Worm (Caenorhabditis elegans) whole organism, late embryonic: ENCODE results near the gene col-154.

Source experiments
- C08G9.2 ChIP-seq: sonication (generic microtip); optimal IDR thresholded peaks from 2 replicates; lab custom pipeline; 2016; ENCODE audit warnings: mild to moderate bottlenecking, missing genetic modification characterization, moderate library complexity, missing compliant biosample characterization
- F13H6.1 ChIP-seq: sonication (generic microtip); optimal IDR thresholded peaks from 2 replicates; lab custom pipeline; 2016; ENCODE audit warnings: missing genetic modification characterization, missing compliant biosample characterization
- Y22D7AL.16 ChIP-seq: sonication (generic microtip); optimal IDR thresholded peaks from 2 replicates; lab custom pipeline; 2016; ENCODE audit warnings: missing genetic modification characterization, missing compliant biosample characterization
- ceh-14 ChIP-seq: sonication (generic microtip); optimal IDR thresholded peaks from 2 replicates; lab custom pipeline; 2016; ENCODE audit warnings: missing genotype, missing genetic modification characterization, missing compliant biosample characterization
- ceh-18 ChIP-seq: sonication (generic microtip); optimal IDR thresholded peaks from 2 replicates; lab custom pipeline; 2016; ENCODE audit warnings: missing genetic modification characterization, missing compliant biosample characterization
- ceh-19 ChIP-seq: fragments of 200-800 bp; sonication (Bioruptor generic); optimal IDR thresholded peaks from 2 replicates; lab custom pipeline; 2018; ENCODE audit warnings: mild to moderate bottlenecking, missing genetic modification characterization, missing compliant biosample characterization
- ceh-2 ChIP-seq: sonication (generic microtip); optimal IDR thresholded peaks from 2 replicates; lab custom pipeline; 2016; ENCODE audit warnings: missing genotype, missing genetic modification characterization, missing compliant biosample characterization
- ceh-30 ChIP-seq: fragments of 150-350 bp; optimal IDR thresholded peaks from 2 replicates; lab custom pipeline; 2014; ENCODE audit warnings: missing biosample characterization, missing genetic modification characterization
- ceh-31 ChIP-seq: sonication (generic microtip); optimal IDR thresholded peaks from 2 replicates; lab custom pipeline; 2016; ENCODE audit warnings: missing genetic modification characterization, missing compliant biosample characterization
- ceh-48 ChIP-seq: sonication (generic microtip); optimal IDR thresholded peaks from 2 replicates; lab custom pipeline; 2016; ENCODE audit warnings: missing genetic modification characterization, inconsistent platforms, missing compliant biosample characterization
- ceh-6 ChIP-seq: fragments of 200-800 bp; sonication (Bioruptor generic); optimal IDR thresholded peaks from 2 replicates; lab custom pipeline; 2018; ENCODE audit warnings: mild to moderate bottlenecking, missing genetic modification characterization, missing compliant biosample characterization
- che-1 ChIP-seq: sonication (generic microtip); optimal IDR thresholded peaks from 2 replicates; lab custom pipeline; 2016; ENCODE audit warnings: mild to moderate bottlenecking, missing genetic modification characterization, missing compliant biosample characterization
- dve-1 ChIP-seq: sonication (generic microtip); optimal IDR thresholded peaks from 2 replicates; lab custom pipeline; 2017; ENCODE audit warnings: antibody characterized with exemption, mild to moderate bottlenecking, missing genetic modification characterization, missing compliant biosample characterization
- elt-4 ChIP-seq: sonication (generic microtip); optimal IDR thresholded peaks from 2 replicates; lab custom pipeline; 2016; ENCODE audit warnings: missing genetic modification characterization, missing compliant biosample characterization
- fax-1 ChIP-seq: sonication (generic microtip); optimal IDR thresholded peaks from 2 replicates; lab custom pipeline; 2016; ENCODE audit warnings: missing genotype, missing genetic modification characterization, missing compliant biosample characterization
- gmeb-2 ChIP-seq: sonication (generic microtip); optimal IDR thresholded peaks from 2 replicates; lab custom pipeline; 2016; ENCODE audit warnings: missing genetic modification characterization, inconsistent platforms, missing compliant biosample characterization
- hlh-15 ChIP-seq: sonication (generic microtip); optimal IDR thresholded peaks from 2 replicates; lab custom pipeline; 2016; ENCODE audit warnings: missing genetic modification characterization, missing compliant biosample characterization
- hlh-30 ChIP-seq: sonication (generic microtip); optimal IDR thresholded peaks from 2 replicates; lab custom pipeline; 2017; ENCODE audit warnings: antibody characterized with exemption, missing genetic modification characterization, missing compliant biosample characterization; ENCODE audit not compliant: insufficient read depth
- hlh-6 ChIP-seq: sonication (generic microtip); optimal IDR thresholded peaks from 2 replicates; lab custom pipeline; 2016; ENCODE audit warnings: missing genotype, missing genetic modification characterization, missing compliant biosample characterization
- hlh-8 ChIP-seq: sonication (generic microtip); optimal IDR thresholded peaks from 2 replicates; lab custom pipeline; 2016; ENCODE audit warnings: missing genotype, missing genetic modification characterization, missing compliant biosample characterization
- lim-6 ChIP-seq: sonication (generic microtip); optimal IDR thresholded peaks from 2 replicates; lab custom pipeline; 2016; ENCODE audit warnings: missing genetic modification characterization, missing compliant biosample characterization
- nfya-1 ChIP-seq: sonication (generic microtip); optimal IDR thresholded peaks from 2 replicates; lab custom pipeline; 2017; ENCODE audit warnings: missing genetic modification characterization, mild to moderate bottlenecking, missing compliant biosample characterization, antibody characterized with exemption, moderate library complexity
- nhr-11 ChIP-seq: fragments of 150-350 bp; optimal IDR thresholded peaks from 2 replicates; lab custom pipeline; 2014; ENCODE audit warnings: missing biosample characterization, missing genetic modification characterization
- nhr-232 ChIP-seq: sonication (generic microtip); optimal IDR thresholded peaks from 2 replicates; lab custom pipeline; 2016; ENCODE audit warnings: missing genetic modification characterization, missing compliant biosample characterization
- npax-4 ChIP-seq: sonication (generic microtip); optimal IDR thresholded peaks from 2 replicates; lab custom pipeline; 2016; ENCODE audit warnings: missing genetic modification characterization, missing compliant biosample characterization
- odd-2 ChIP-seq: sonication (generic microtip); optimal IDR thresholded peaks from 2 replicates; lab custom pipeline; 2017; ENCODE audit warnings: antibody characterized with exemption, mild to moderate bottlenecking, missing genetic modification characterization, missing compliant biosample characterization
- pha-2 ChIP-seq: sonication (generic microtip); optimal IDR thresholded peaks from 2 replicates; lab custom pipeline; 2017; ENCODE audit warnings: mild to moderate bottlenecking, missing genetic modification characterization, missing compliant biosample characterization
- pha-4 ChIP-seq: fragments of 150-350 bp; optimal IDR thresholded peaks from 2 replicates; lab custom pipeline; 2018; ENCODE audit warnings: missing biosample characterization, missing genetic modification reagents, missing genetic modification characterization
- pqm-1 ChIP-seq: sonication (generic microtip); optimal IDR thresholded peaks from 2 replicates; lab custom pipeline; 2016; ENCODE audit warnings: missing genetic modification characterization, missing compliant biosample characterization
- ref-2 ChIP-seq: sonication (generic microtip); optimal IDR thresholded peaks from 2 replicates; lab custom pipeline; 2016; ENCODE audit warnings: missing genetic modification characterization, missing compliant biosample characterization
- rnt-1 ChIP-seq: sonication (generic microtip); optimal IDR thresholded peaks from 2 replicates; lab custom pipeline; 2016; ENCODE audit warnings: missing genetic modification characterization, missing compliant biosample characterization
- sdc-2 ChIP-seq: sonication (generic microtip); optimal IDR thresholded peaks from 2 replicates; lab custom pipeline; 2016; ENCODE audit warnings: missing genotype, missing genetic modification characterization, missing compliant biosample characterization
- syd-9 ChIP-seq: sonication (generic microtip); optimal IDR thresholded peaks from 2 replicates; lab custom pipeline; 2016; ENCODE audit warnings: mild to moderate bottlenecking, missing genetic modification characterization, moderate library complexity, missing compliant biosample characterization
- tbx-2 ChIP-seq: sonication (generic microtip); optimal IDR thresholded peaks from 2 replicates; lab custom pipeline; 2016; ENCODE audit warnings: missing genetic modification characterization, missing compliant biosample characterization
- unc-3 ChIP-seq, 2 experiments: fragments of 200-800 bp in 1 of 2; sonication (Bioruptor generic) in 1 of 2; sonication (generic microtip) in 1 of 2; conservative IDR thresholded peaks in 1 of 2; optimal IDR thresholded peaks in 1 of 2; 2 replicates each; pipeline versions ENCODE4 v1.3.6 to Lab custom; 2016 to 2022; ENCODE audit warnings: missing compliant biosample characterization in 2 of 2, missing genetic modification characterization in 2 of 2, missing genetic modification reagents in 1 of 2
- unc-42 ChIP-seq: sonication (generic microtip); optimal IDR thresholded peaks from 2 replicates; lab custom pipeline; 2016; ENCODE audit warnings: missing genotype, missing genetic modification characterization, missing compliant biosample characterization
- unc-55 ChIP-seq: sonication (generic microtip); optimal IDR thresholded peaks from 2 replicates; lab custom pipeline; 2017; ENCODE audit warnings: missing biosample characterization, missing genetic modification reagents, missing genetic modification characterization
- unc-86 ChIP-seq: sonication (generic microtip); optimal IDR thresholded peaks from 2 replicates; lab custom pipeline; 2016; ENCODE audit warnings: missing genetic modification characterization, missing compliant biosample characterization
- zip-5 ChIP-seq: sonication (generic microtip); optimal IDR thresholded peaks from 2 replicates; lab custom pipeline; 2016; ENCODE audit warnings: missing genetic modification characterization, missing compliant biosample characterization

Gene col-154

DNA sequence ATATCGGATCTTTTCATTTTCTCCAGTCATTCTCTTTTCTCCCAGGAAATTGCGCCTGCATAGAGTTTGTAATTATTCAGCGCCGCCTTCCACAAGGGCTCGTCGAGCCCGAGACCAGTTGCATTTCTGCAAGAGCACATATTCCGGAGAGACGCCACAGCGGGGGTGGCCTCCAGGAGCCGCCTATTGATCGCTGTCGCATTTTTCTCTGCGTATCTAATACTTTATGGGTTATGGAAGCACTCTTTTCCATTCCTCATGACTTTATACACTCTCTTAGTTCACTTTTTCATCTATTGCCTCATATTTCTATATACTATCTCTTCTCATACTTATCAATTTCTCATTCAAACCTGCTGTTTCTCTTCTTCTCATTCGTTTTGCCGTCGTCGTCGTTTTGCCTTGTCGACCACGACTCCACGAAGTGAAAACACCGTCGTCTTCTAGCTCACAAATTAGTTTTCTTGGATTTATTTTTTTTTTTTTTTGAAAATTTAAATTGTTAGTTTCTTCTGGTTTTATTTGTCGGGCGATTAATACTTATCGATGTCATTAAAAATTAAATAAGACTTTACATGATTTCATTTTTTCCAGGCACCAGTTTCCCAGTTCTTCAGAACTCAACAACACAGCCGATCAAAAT, 9.9 kb upstream of the col-154 start, which contains the start of gene cnb-1:
TSS of gene cnb-1 (plus strand) at position 593 of the 643 bp plus-strand sequence.
- TF ChIP-seq hlh-30 (peak; percentile 54), ceh-48 (tag; lab: Kevin White, UChicago) (peak; percentile 86), pqm-1 (tag; lab: Kevin White, UChicago) (no peak), zip-5 (tag; lab: Kevin White, UChicago) (peak; percentile 9), dve-1 (tag; lab: Kevin White, UChicago) (no peak), sdc-2 (tag; lab: Kevin White, UChicago) (peak; percentile 13), unc-86 (tag; lab: Kevin White, UChicago) (peak; percentile 20), ceh-30 (tag; lab: Kevin White, UChicago) (no peak), ref-2 (tag; lab: Kevin White, UChicago) (peak; percentile 69), ceh-31 (peak; percentile 85), rnt-1 (peak; percentile 38), npax-4 (tag; lab: Kevin White, UChicago) (no peak), unc-42 (tag; lab: Kevin White, UChicago) (peak; percentile 48), hlh-15 (no peak), gmeb-2 (no peak), pha-4 (tag; lab: Kevin White, UChicago) (no peak), ceh-14 (peak; percentile 84), nhr-232 (tag; lab: Kevin White, UChicago) (no peak), fax-1 (no peak), hlh-6 (peak; percentile 29), che-1 (no peak), hlh-8 (peak; percentile 62), unc-55 (peak; percentile 82), tbx-2 (tag; lab: Kevin White, UChicago) (peak; percentile 75), ceh-6 (GFP tag; lab: Kevin White, UChicago) (no peak), nfya-1 (tag; lab: Kevin White, UChicago) (peak; percentile 64), nhr-11 (tag; lab: Kevin White, UChicago) (no peak), ceh-2 (tag; lab: Kevin White, UChicago) (peak; percentile 61), lim-6 (tag; lab: Kevin White, UChicago) (peak; percentile 16), pha-2 (tag; lab: Kevin White, UChicago) (no peak), ceh-18 (peak; percentile 76), Y22D7AL.16 (tag; lab: Kevin White, UChicago) (no peak), odd-2 (tag; lab: Kevin White, UChicago) (no peak), C08G9.2 (peak; percentile 32), F13H6.1 (tag; lab: Kevin White, UChicago) (peak; percentile 39), syd-9 (peak; percentile 33)

DNA sequence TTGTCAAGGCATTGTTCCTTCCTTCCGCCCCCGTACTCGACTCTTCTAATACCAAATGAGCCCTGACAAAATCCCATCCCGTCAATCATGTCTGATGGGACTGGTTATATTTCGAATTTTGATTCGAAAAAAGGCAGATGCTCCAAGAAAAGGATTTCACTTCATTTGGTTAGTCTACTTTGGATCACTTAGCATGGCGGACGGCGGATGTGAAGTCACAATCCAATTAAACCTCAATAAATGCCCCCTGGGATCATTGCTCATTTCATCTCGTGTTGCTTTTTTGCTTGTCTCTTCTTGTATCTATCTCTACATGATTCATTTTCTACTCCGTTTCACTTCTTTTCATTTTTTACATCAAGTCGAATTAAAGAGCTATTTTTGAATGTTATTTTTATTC, 5.8 kb upstream of the col-154 start:
- TF ChIP-seq hlh-6: no peak
- no peak for TF ChIP-seq elt-4 (tag; lab: Kevin White, UChicago)
- peak; percentile 52 for TF ChIP-seq unc-42 (tag; lab: Kevin White, UChicago)

DNA sequence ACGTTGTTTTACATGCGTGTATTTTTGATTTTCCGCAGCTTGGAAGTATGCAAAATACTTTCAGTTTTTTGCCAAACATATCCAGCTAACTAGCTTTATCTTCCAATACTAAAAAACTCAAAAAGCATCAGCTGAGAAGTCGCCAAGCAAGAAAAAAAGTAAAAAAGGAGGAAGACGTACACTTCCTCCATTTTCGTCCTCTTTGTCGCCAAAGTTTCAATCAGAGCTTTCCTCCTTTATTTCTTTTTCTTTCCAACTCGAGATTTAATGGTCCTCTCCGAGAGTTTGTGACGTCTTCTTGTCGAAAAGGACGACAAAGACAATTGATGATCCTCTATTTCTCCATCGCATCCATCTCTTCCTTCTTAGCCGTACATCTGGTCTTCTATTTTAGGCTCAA, 4.6 kb upstream of the col-154 start:
- TF ChIP-seq unc-3 (GFP tag; conservative IDR thresholded peaks at IDR 0.05; lab: Robert Waterston, UW) (no peak), unc-3 (tag; optimal IDR thresholded peaks at IDR 0.05; lab: Kevin White, UChicago) (no peak), unc-86 (tag; lab: Kevin White, UChicago) (no peak), hlh-15 (no peak), ceh-19 (GFP tag; lab: Kevin White, UChicago) (no peak)
- TF ChIP-seq, all 69 proteins: peak for 0
